Worm (Caenorhabditis elegans): ENCODE results near the gene Y22D7AL.11.

DNA sequence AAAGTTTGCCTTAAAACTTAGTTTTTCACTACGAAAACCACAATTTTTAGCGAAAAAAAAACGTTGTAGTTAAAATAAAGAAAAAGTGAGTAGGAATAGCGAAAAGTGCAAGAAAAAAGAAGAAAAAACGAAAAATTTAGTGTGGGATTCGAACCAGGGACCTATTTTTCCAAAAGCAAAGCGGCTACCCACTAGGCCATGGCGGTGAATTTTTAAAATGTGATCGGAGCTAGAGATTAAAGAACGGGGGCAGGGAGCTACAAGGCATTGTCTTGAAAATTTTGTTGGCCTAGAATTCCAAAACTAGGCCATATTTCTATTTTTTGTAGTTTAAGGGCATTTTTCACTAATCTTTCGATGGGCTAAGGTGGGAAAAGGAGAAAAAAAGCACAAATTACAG lies 30.4 kb downstream of the Y22D7AL.11 start:
- TF ChIP-seq R02D3.7 (tag; optimal IDR thresholded peaks at IDR 0.05), result no peak
- TF ChIP-seq nhr-77 (tag; optimal IDR thresholded peaks at IDR 0.05), result no peak
- TF ChIP-seq unc-39 (tag; optimal IDR thresholded peaks at IDR 0.05), result no peak
- no peak for TF ChIP-seq nhr-11 (tag; optimal IDR thresholded peaks at IDR 0.05)
- TF ChIP-seq zag-1 (tag; optimal IDR thresholded peaks at IDR 0.05), result no peak
- TF ChIP-seq egl-27 (tag; optimal IDR thresholded peaks at IDR 0.05), result no peak
- TF ChIP-seq ztf-1 (GFP tag; conservative IDR thresholded peaks at IDR 0.05), result no peak
- no peak for TF ChIP-seq skn-1 (tag; optimal IDR thresholded peaks at IDR 0.05)
- no peak for TF ChIP-seq gmeb-1 (tag; optimal IDR thresholded peaks at IDR 0.05)
- no peak for TF ChIP-seq nhr-25 (tag; optimal IDR thresholded peaks at IDR 0.05)
- no peak for TF ChIP-seq nhr-6 (tag; optimal IDR thresholded peaks at IDR 0.05)
- no peak for TF ChIP-seq unc-62 (GFP tag; optimal IDR thresholded peaks at IDR 0.05)
- no peak for TF ChIP-seq fos-1 (tag; optimal IDR thresholded peaks at IDR 0.05)
